Worm (Caenorhabditis elegans) whole organism, L1 larva: ENCODE results near the gene F20B6.5.

Experiments
- C04F5.9 ChIP-seq: sonication (generic microtip); optimal IDR thresholded peaks from 2 replicates; lab custom pipeline; 2016; ENCODE audit warnings: missing genetic modification characterization, missing compliant biosample characterization
- C16A3.4 ChIP-seq: fragments of 150-350 bp; optimal IDR thresholded peaks from 2 replicates; lab custom pipeline; 2014; ENCODE audit warnings: missing biosample characterization, missing genetic modification characterization
- Y116A8C.19 ChIP-seq: sonication (generic microtip); optimal IDR thresholded peaks from 2 replicates; lab custom pipeline; 2016; ENCODE audit warnings: missing compliant biosample characterization, missing genetic modification characterization, borderline replicate concordance
- aha-1 ChIP-seq: fragments of 150-350 bp; optimal IDR thresholded peaks from 2 replicates; lab custom pipeline; 2014; ENCODE audit warnings: missing biosample characterization, missing genetic modification characterization
- aly-2 ChIP-seq: fragments of 150-350 bp; optimal IDR thresholded peaks from 2 replicates; lab custom pipeline; 2014; ENCODE audit warnings: missing biosample characterization, missing genetic modification characterization
- ama-1 ChIP-seq: fragments of 150-350 bp; optimal IDR thresholded peaks from 2 replicates; lab custom pipeline; 2014
- blmp-1 ChIP-seq: fragments of 150-350 bp; optimal IDR thresholded peaks from 2 replicates; lab custom pipeline; 2014; ENCODE audit warnings: missing biosample characterization, missing genetic modification characterization
- ceh-63 ChIP-seq: fragments of 200-800 bp; sonication (Bioruptor generic); optimal IDR thresholded peaks from 2 replicates; lab custom pipeline; 2018; ENCODE audit warnings: mild to moderate bottlenecking, missing genetic modification characterization, missing compliant biosample characterization
- ceh-8 ChIP-seq: fragments of 200-800 bp; sonication (Bioruptor generic); optimal IDR thresholded peaks from 2 replicates; lab custom pipeline; 2018; ENCODE audit warnings: mild to moderate bottlenecking, missing genetic modification characterization, moderate library complexity, missing compliant biosample characterization
- ceh-82 ChIP-seq, 3 experiments: fragments of 150-350 bp in 1 of 3; sonication (generic microtip) in 2 of 3; optimal IDR thresholded peaks; 2 replicates each; lab custom pipeline; 2014 to 2017; ENCODE audit warnings: missing biosample characterization in 3 of 3, missing genetic modification characterization in 3 of 3
- dpl-1 ChIP-seq, 3 experiments: fragments of 150-350 bp in 2 of 3; sonication (generic microtip) in 1 of 3; optimal IDR thresholded peaks; 2 replicates each; lab custom pipeline; 2014 to 2017; ENCODE audit warnings: missing biosample characterization in 3 of 3, missing genetic modification characterization in 3 of 3, missing genetic modification reagents in 3 of 3
- efl-1 ChIP-seq, 4 experiments: fragments of 150-350 bp; optimal IDR thresholded peaks in 3 of 4; peaks in 1 of 4; 1 replicate in 1 of 4; 2 replicates in 3 of 4; lab custom pipeline; 2014; ENCODE audit warnings: missing biosample characterization in 2 of 4, missing genetic modification characterization in 2 of 4, missing genetic modification reagents in 2 of 4
- egl-13 ChIP-seq: sonication (generic microtip); optimal IDR thresholded peaks from 2 replicates; lab custom pipeline; 2016; ENCODE audit warnings: missing genotype, missing genetic modification reagents, missing genetic modification characterization, missing compliant biosample characterization
- elt-2 ChIP-seq: sonication (generic microtip); optimal IDR thresholded peaks from 2 replicates; lab custom pipeline; 2016; ENCODE audit warnings: missing genetic modification characterization, mild to moderate bottlenecking, inconsistent platforms, missing compliant biosample characterization, missing genetic modification reagents
- elt-3 ChIP-seq, 6 experiments: fragments of 150-350 bp in 1 of 6; sonication (generic microtip); optimal IDR thresholded peaks; 2 replicates each; lab custom pipeline; 2017 to 2018; ENCODE audit warnings: missing biosample characterization in 6 of 6, missing genetic modification characterization in 6 of 6, inconsistent platforms in 1 of 6
- grh-1 ChIP-seq: fragments of 200-800 bp; sonication (Bioruptor generic); IDR thresholded peaks from 2 replicates; pipeline ENCODE4 v1.3.6; 2022; ENCODE audit warnings: missing genetic modification reagents, missing genetic modification characterization, missing compliant biosample characterization
- hlh-17 ChIP-seq: fragments of 200-800 bp; sonication (Bioruptor generic); optimal IDR thresholded peaks from 2 replicates; lab custom pipeline; 2018; ENCODE audit warnings: missing genetic modification characterization, mild to moderate bottlenecking, missing compliant biosample characterization, moderate library complexity, borderline replicate concordance
- hlh-4 ChIP-seq: sonication (generic microtip); optimal IDR thresholded peaks from 2 replicates; lab custom pipeline; 2016; ENCODE audit warnings: mild to moderate bottlenecking, missing genetic modification characterization, missing compliant biosample characterization
- isw-1 ChIP-seq: fragments of 200-800 bp; sonication (Bioruptor generic); IDR thresholded peaks from 2 replicates; pipeline ENCODE4 v1.3.6; 2022; ENCODE audit warnings: missing genetic modification characterization, missing compliant biosample characterization
- lin-14 ChIP-seq: fragments of 200-800 bp; sonication (Bioruptor generic); optimal IDR thresholded peaks from 2 replicates; lab custom pipeline; 2018; ENCODE audit warnings: mild to moderate bottlenecking, missing genetic modification characterization, moderate library complexity, missing compliant biosample characterization
- lin-15B ChIP-seq: fragments of 150-350 bp; sonication (generic microtip); optimal IDR thresholded peaks from 3 replicates; lab custom pipeline; 2014; ENCODE audit warnings: missing biosample characterization, missing genetic modification characterization
- lsy-2 ChIP-seq, 2 experiments: fragments of 150-350 bp; optimal IDR thresholded peaks; 2 replicates each; lab custom pipeline; 2014; ENCODE audit warnings: missing biosample characterization in 2 of 2, missing genetic modification characterization in 2 of 2
- mep-1 ChIP-seq: fragments of 150-350 bp; optimal IDR thresholded peaks from 2 replicates; lab custom pipeline; 2014; ENCODE audit warnings: missing biosample characterization, missing genetic modification characterization
- nhr-12 ChIP-seq: sonication (generic microtip); optimal IDR thresholded peaks from 2 replicates; lab custom pipeline; 2017; ENCODE audit warnings: missing biosample characterization, missing genetic modification characterization
- nhr-20 ChIP-seq: sonication (generic microtip); optimal IDR thresholded peaks from 2 replicates; lab custom pipeline; 2016; ENCODE audit warnings: mild to moderate bottlenecking, missing genetic modification characterization, missing compliant biosample characterization
- nhr-47 ChIP-seq: sonication (generic microtip); optimal IDR thresholded peaks from 2 replicates; lab custom pipeline; 2016; ENCODE audit warnings: mild to moderate bottlenecking, missing genetic modification characterization, moderate library complexity, missing compliant biosample characterization
- nhr-71 ChIP-seq: sonication (generic microtip); optimal IDR thresholded peaks from 2 replicates; lab custom pipeline; 2016; ENCODE audit warnings: mild to moderate bottlenecking, missing genetic modification characterization, moderate library complexity, missing compliant biosample characterization
- nhr-84 ChIP-seq: sonication (generic microtip); optimal IDR thresholded peaks from 2 replicates; lab custom pipeline; 2017; ENCODE audit warnings: missing biosample characterization, missing genetic modification characterization
- nhr-90 ChIP-seq: sonication (generic microtip); optimal IDR thresholded peaks from 2 replicates; lab custom pipeline; 2016; ENCODE audit warnings: mild to moderate bottlenecking, missing genetic modification characterization, missing compliant biosample characterization; ENCODE audit not compliant: poor library complexity
- pag-3 ChIP-seq: sonication (generic microtip); optimal IDR thresholded peaks from 2 replicates; lab custom pipeline; 2017; ENCODE audit warnings: missing genetic modification characterization, mild to moderate bottlenecking, missing compliant biosample characterization, antibody characterized with exemption, borderline replicate concordance; ENCODE audit not compliant: insufficient read depth
- rnt-1 ChIP-seq: sonication (generic microtip); optimal IDR thresholded peaks from 2 replicates; lab custom pipeline; 2016; ENCODE audit warnings: mild to moderate bottlenecking, missing genetic modification characterization, moderate library complexity, missing compliant biosample characterization
- skn-1 ChIP-seq: fragments of 150-350 bp; optimal IDR thresholded peaks from 2 replicates; lab custom pipeline; 2014; ENCODE audit warnings: missing biosample characterization, missing genetic modification characterization
- snpc-4 ChIP-seq: fragments of 150-350 bp; optimal IDR thresholded peaks from 2 replicates; lab custom pipeline; 2014; ENCODE audit warnings: missing biosample characterization, missing genetic modification characterization
- snu-23 ChIP-seq: sonication (generic microtip); optimal IDR thresholded peaks from 2 replicates; lab custom pipeline; 2016; ENCODE audit warnings: missing genetic modification characterization, missing compliant biosample characterization
- sptf-1 ChIP-seq: fragments of 150-350 bp; optimal IDR thresholded peaks from 2 replicates; lab custom pipeline; 2014; ENCODE audit warnings: missing biosample characterization, missing genetic modification characterization
- sup-37 ChIP-seq: fragments of 200-800 bp; sonication (Bioruptor generic); optimal IDR thresholded peaks from 2 replicates; lab custom pipeline; 2018; ENCODE audit warnings: mild to moderate bottlenecking, missing genetic modification characterization, missing compliant biosample characterization
- swsn-7 ChIP-seq: sonication (generic microtip); optimal IDR thresholded peaks from 2 replicates; lab custom pipeline; 2016; ENCODE audit warnings: missing genetic modification characterization, missing compliant biosample characterization
- tbx-2 ChIP-seq: sonication (generic microtip); optimal IDR thresholded peaks from 2 replicates; lab custom pipeline; 2016; ENCODE audit warnings: missing genetic modification characterization, missing compliant biosample characterization
- tlp-1 ChIP-seq: fragments of 150-350 bp; optimal IDR thresholded peaks from 2 replicates; lab custom pipeline; 2014; ENCODE audit warnings: missing biosample characterization, missing genetic modification characterization
- unc-130 ChIP-seq: fragments of 150-350 bp; optimal IDR thresholded peaks from 2 replicates; lab custom pipeline; 2017; ENCODE audit warnings: missing biosample characterization, missing genetic modification characterization, inconsistent platforms
- unc-30 ChIP-seq: sonication (generic microtip); optimal IDR thresholded peaks from 2 replicates; lab custom pipeline; 2017; ENCODE audit warnings: missing biosample characterization, missing genetic modification characterization
- vab-15 ChIP-seq: sonication (generic microtip); optimal IDR thresholded peaks from 2 replicates; lab custom pipeline; 2017; ENCODE audit warnings: missing genotype, mild to moderate bottlenecking, missing genetic modification characterization, missing compliant biosample characterization
- xbp-1 ChIP-seq: sonication (generic microtip); optimal IDR thresholded peaks from 2 replicates; lab custom pipeline; 2016; ENCODE audit warnings: missing genetic modification characterization, missing compliant biosample characterization
- zip-4 ChIP-seq: fragments of 200-800 bp; sonication (Bioruptor generic); optimal IDR thresholded peaks from 2 replicates; lab custom pipeline; 2018; ENCODE audit warnings: mild to moderate bottlenecking, missing genetic modification characterization, moderate library complexity, missing compliant biosample characterization

F20B6.5 gene

ce11 chrX:4215500-4216107 is 15.9 kb upstream of the F20B6.5 start:
- TF ChIP-seq snu-23 (GFP tag; lab: Kevin White, UChicago) (no peak), nhr-20 (tag; lab: Kevin White, UChicago) (peak; percentile 31), elt-2 (tag; lab: Kevin White, UChicago) (peak; percentile 52), swsn-7 (tag; lab: Kevin White, UChicago) (no peak), sup-37 (no peak), vab-15 (no peak), lin-14 (peak; percentile 33), hlh-4 (no peak), elt-3 (tag; optimal IDR thresholded peaks at IDR 0.05; lab: Kevin White, UChicago) (peak in 1 of 6 experiments; percentile 53), C04F5.9 (no peak), efl-1 (optimal IDR thresholded peaks at IDR 0.05; lab: Kevin White, UChicago) (no peak), efl-1 (GFP tag; optimal IDR thresholded peaks at IDR 0.05 in 1 of 2; lab: Kevin White, UChicago) (peak in 1 of 2 experiments; percentile 42), nhr-90 (tag; lab: Kevin White, UChicago) (peak; percentile 32), rnt-1 (tag; lab: Kevin White, UChicago) (no peak), tbx-2 (tag; lab: Kevin White, UChicago) (no peak), blmp-1 (tag; lab: Kevin White, UChicago) (peak; percentile 19), nhr-71 (tag; lab: Kevin White, UChicago) (peak; percentile 11), unc-130 (tag; lab: Kevin White, UChicago) (no peak)

- peak; percentile 5 for TF ChIP-seq nhr-20 (tag; lab: Kevin White, UChicago)
- TF ChIP-seq skn-1 (tag; lab: Kevin White, UChicago): peak; percentile 44
- peak; percentile 24 for TF ChIP-seq xbp-1 (tag; lab: Kevin White, UChicago)
- TF ChIP-seq tbx-2 (tag; lab: Kevin White, UChicago): no peak
- TF ChIP-seq hlh-17 (GFP tag; lab: Kevin White, UChicago): no peak
- TF ChIP-seq nhr-71 (tag; lab: Kevin White, UChicago): peak; percentile 12
- TF ChIP-seq nhr-12 (tag; lab: Kevin White, UChicago): no peak
- TF ChIP-seq snu-23 (GFP tag; lab: Kevin White, UChicago): peak; percentile 2
- peak in 1 of 2 experiments; percentile 24 for TF ChIP-seq efl-1 (optimal IDR thresholded peaks at IDR 0.05; lab: Kevin White, UChicago)
- TF ChIP-seq efl-1 (GFP tag; optimal IDR thresholded peaks at IDR 0.05 in 1 of 2; lab: Kevin White, UChicago): peak in 1 of 2 experiments; percentile 84
- TF ChIP-seq snpc-4 (tag; lab: Kevin White, UChicago): peak; percentile 9
- TF ChIP-seq mep-1 (tag; lab: Kevin White, UChicago): peak; percentile 28
- TF ChIP-seq nhr-47 (tag; lab: Kevin White, UChicago): peak; percentile 23
- TF ChIP-seq rnt-1 (tag; lab: Kevin White, UChicago): peak; percentile 65
- peak; percentile 80 for TF ChIP-seq zip-4 (GFP tag; lab: Kevin White, UChicago)
- TF ChIP-seq lin-14: peak; percentile 59
- TF ChIP-seq swsn-7 (tag; lab: Kevin White, UChicago): peak; percentile 5
These were observed 14.9 kb upstream of the F20B6.5 start for ce11 chrX:4214643-4215042.

ce11 chrX:4209131-4209530 is 9.4 kb upstream of the F20B6.5 start:
- peak; percentile 99 for TF ChIP-seq nhr-90 (tag; lab: Kevin White, UChicago)
- TF ChIP-seq nhr-84 (tag; lab: Kevin White, UChicago): no peak
- peak; percentile 93 for TF ChIP-seq isw-1
- TF ChIP-seq grh-1: peak; percentile 97
- peak; percentile 96 for TF ChIP-seq C04F5.9
- TF ChIP-seq C16A3.4 (tag; lab: Kevin White, UChicago): peak; percentile 99
- TF ChIP-seq Y116A8C.19: peak; percentile 42
- no peak for TF ChIP-seq hlh-17 (GFP tag; lab: Kevin White, UChicago)
- TF ChIP-seq pag-3: no peak
- TF ChIP-seq lsy-2 (tag; optimal IDR thresholded peaks at IDR 0.05; lab: Kevin White, UChicago): peak; percentile 93 to 96
- TF ChIP-seq tlp-1 (tag; lab: Kevin White, UChicago): no peak
- peak; percentile 96 for TF ChIP-seq zip-4 (GFP tag; lab: Kevin White, UChicago)
- TF ChIP-seq ama-1: peak; percentile 27
- peak; percentile 56 to 71 (median 61) for TF ChIP-seq dpl-1 (GFP tag; optimal IDR thresholded peaks at IDR 0.05; lab: Kevin White, UChicago)
- peak; percentile 46 for TF ChIP-seq lin-15B
- TF ChIP-seq sup-37: peak; percentile 98
- peak; percentile 88 for TF ChIP-seq ceh-63 (GFP tag; lab: Kevin White, UChicago)
- peak; percentile 94 for TF ChIP-seq aha-1
- TF ChIP-seq elt-3 (tag; optimal IDR thresholded peaks at IDR 0.05; lab: Kevin White, UChicago): peak; percentile 75 to 99 (median 90)
- TF ChIP-seq aly-2 (tag; lab: Kevin White, UChicago): peak; percentile 95
- TF ChIP-seq ceh-8 (GFP tag; lab: Kevin White, UChicago): peak; percentile 100
- TF ChIP-seq lin-14: peak; percentile 99
- TF ChIP-seq egl-13 (tag; lab: Kevin White, UChicago): peak; percentile 100
- peak; percentile 80 for TF ChIP-seq unc-30 (tag; lab: Kevin White, UChicago)
- peak; percentile 99 to 100 (median 100) for TF ChIP-seq ceh-82 (tag; optimal IDR thresholded peaks at IDR 0.05; lab: Kevin White, UChicago)
- no peak for TF ChIP-seq sptf-1 (tag; lab: Kevin White, UChicago)
